Worm (Caenorhabditis elegans) whole organism, late embryonic: Measurements from ENCODE around the gene F19H6.6.

ENCODE experiments used
- C08G9.2 ChIP-seq: sonication (generic microtip); optimal IDR thresholded peaks from 2 replicates; lab custom pipeline; 2016; ENCODE audit warnings: mild to moderate bottlenecking, missing genetic modification characterization, moderate library complexity, missing compliant biosample characterization
- C38D4.7 ChIP-seq: fragments of 200-800 bp; sonication (Bioruptor generic); optimal IDR thresholded peaks from 2 replicates; lab custom pipeline; 2018; ENCODE audit warnings: mild to moderate bottlenecking, missing genetic modification characterization, moderate library complexity, missing compliant biosample characterization
- F13H6.1 ChIP-seq: sonication (generic microtip); optimal IDR thresholded peaks from 2 replicates; lab custom pipeline; 2016; ENCODE audit warnings: missing genetic modification characterization, missing compliant biosample characterization
- K09A11.1 ChIP-seq: sonication (generic microtip); optimal IDR thresholded peaks from 2 replicates; lab custom pipeline; 2017; ENCODE audit warnings: antibody characterized with exemption, mild to moderate bottlenecking, missing genetic modification characterization, missing compliant biosample characterization; ENCODE audit not compliant: insufficient read depth
- Y22D7AL.16 ChIP-seq: sonication (generic microtip); optimal IDR thresholded peaks from 2 replicates; lab custom pipeline; 2016; ENCODE audit warnings: missing genetic modification characterization, missing compliant biosample characterization
- ama-1 ChIP-seq: fragments of 150-350 bp; optimal IDR thresholded peaks from 2 replicates; lab custom pipeline; 2014
- ceh-14 ChIP-seq: sonication (generic microtip); optimal IDR thresholded peaks from 2 replicates; lab custom pipeline; 2016; ENCODE audit warnings: missing genotype, missing genetic modification characterization, missing compliant biosample characterization
- ceh-18 ChIP-seq: sonication (generic microtip); optimal IDR thresholded peaks from 2 replicates; lab custom pipeline; 2016; ENCODE audit warnings: missing genetic modification characterization, missing compliant biosample characterization
- ceh-19 ChIP-seq: fragments of 200-800 bp; sonication (Bioruptor generic); optimal IDR thresholded peaks from 2 replicates; lab custom pipeline; 2018; ENCODE audit warnings: mild to moderate bottlenecking, missing genetic modification characterization, missing compliant biosample characterization
- ceh-2 ChIP-seq: sonication (generic microtip); optimal IDR thresholded peaks from 2 replicates; lab custom pipeline; 2016; ENCODE audit warnings: missing genotype, missing genetic modification characterization, missing compliant biosample characterization
- ceh-22 ChIP-seq: sonication (generic microtip); optimal IDR thresholded peaks from 2 replicates; lab custom pipeline; 2017; ENCODE audit warnings: missing biosample characterization, missing genetic modification characterization
- ceh-31 ChIP-seq: sonication (generic microtip); optimal IDR thresholded peaks from 2 replicates; lab custom pipeline; 2016; ENCODE audit warnings: missing genetic modification characterization, missing compliant biosample characterization
- ceh-34 ChIP-seq: sonication (generic microtip); optimal IDR thresholded peaks from 2 replicates; lab custom pipeline; 2016; ENCODE audit warnings: mild to moderate bottlenecking, missing genetic modification characterization, missing compliant biosample characterization
- ceh-48 ChIP-seq: sonication (generic microtip); optimal IDR thresholded peaks from 2 replicates; lab custom pipeline; 2016; ENCODE audit warnings: missing genetic modification characterization, inconsistent platforms, missing compliant biosample characterization
- ceh-6 ChIP-seq: fragments of 200-800 bp; sonication (Bioruptor generic); optimal IDR thresholded peaks from 2 replicates; lab custom pipeline; 2018; ENCODE audit warnings: mild to moderate bottlenecking, missing genetic modification characterization, missing compliant biosample characterization
- ceh-9 ChIP-seq: sonication (generic microtip); optimal IDR thresholded peaks from 2 replicates; lab custom pipeline; 2016; ENCODE audit warnings: mild to moderate bottlenecking, missing genetic modification characterization, inconsistent platforms, missing compliant biosample characterization
- che-1 ChIP-seq: sonication (generic microtip); optimal IDR thresholded peaks from 2 replicates; lab custom pipeline; 2016; ENCODE audit warnings: mild to moderate bottlenecking, missing genetic modification characterization, missing compliant biosample characterization
- dmd-4 ChIP-seq: sonication (generic microtip); optimal IDR thresholded peaks from 2 replicates; lab custom pipeline; 2016; ENCODE audit warnings: borderline replicate concordance, missing genetic modification characterization, missing compliant biosample characterization
- dve-1 ChIP-seq: sonication (generic microtip); optimal IDR thresholded peaks from 2 replicates; lab custom pipeline; 2017; ENCODE audit warnings: antibody characterized with exemption, mild to moderate bottlenecking, missing genetic modification characterization, missing compliant biosample characterization
- elt-2 ChIP-seq: sonication (generic microtip); optimal IDR thresholded peaks from 2 replicates; lab custom pipeline; 2016; ENCODE audit warnings: missing genetic modification reagents, missing genetic modification characterization, missing compliant biosample characterization
- elt-4 ChIP-seq: sonication (generic microtip); optimal IDR thresholded peaks from 2 replicates; lab custom pipeline; 2016; ENCODE audit warnings: missing genetic modification characterization, missing compliant biosample characterization
- ets-4 ChIP-seq: sonication (generic microtip); optimal IDR thresholded peaks from 2 replicates; lab custom pipeline; 2016; ENCODE audit warnings: missing genetic modification characterization, missing compliant biosample characterization
- fax-1 ChIP-seq: sonication (generic microtip); optimal IDR thresholded peaks from 2 replicates; lab custom pipeline; 2016; ENCODE audit warnings: missing genotype, missing genetic modification characterization, missing compliant biosample characterization
- hlh-15 ChIP-seq: sonication (generic microtip); optimal IDR thresholded peaks from 2 replicates; lab custom pipeline; 2016; ENCODE audit warnings: missing genetic modification characterization, missing compliant biosample characterization
- hlh-30 ChIP-seq: sonication (generic microtip); optimal IDR thresholded peaks from 2 replicates; lab custom pipeline; 2017; ENCODE audit warnings: antibody characterized with exemption, missing genetic modification characterization, missing compliant biosample characterization; ENCODE audit not compliant: insufficient read depth
- hlh-6 ChIP-seq: sonication (generic microtip); optimal IDR thresholded peaks from 2 replicates; lab custom pipeline; 2016; ENCODE audit warnings: missing genotype, missing genetic modification characterization, missing compliant biosample characterization
- mec-3 ChIP-seq: sonication (generic microtip); optimal IDR thresholded peaks from 2 replicates; lab custom pipeline; 2016; ENCODE audit warnings: borderline replicate concordance, missing genetic modification characterization, missing compliant biosample characterization
- nhr-11 ChIP-seq: fragments of 150-350 bp; optimal IDR thresholded peaks from 2 replicates; lab custom pipeline; 2014; ENCODE audit warnings: missing biosample characterization, missing genetic modification characterization
- nhr-232 ChIP-seq: sonication (generic microtip); optimal IDR thresholded peaks from 2 replicates; lab custom pipeline; 2016; ENCODE audit warnings: missing genetic modification characterization, missing compliant biosample characterization
- npax-4 ChIP-seq: sonication (generic microtip); optimal IDR thresholded peaks from 2 replicates; lab custom pipeline; 2016; ENCODE audit warnings: missing genetic modification characterization, missing compliant biosample characterization
- odd-2 ChIP-seq: sonication (generic microtip); optimal IDR thresholded peaks from 2 replicates; lab custom pipeline; 2017; ENCODE audit warnings: antibody characterized with exemption, mild to moderate bottlenecking, missing genetic modification characterization, missing compliant biosample characterization
- pag-3 ChIP-seq: sonication (generic microtip); optimal IDR thresholded peaks from 2 replicates; lab custom pipeline; 2016; ENCODE audit warnings: missing compliant biosample characterization, missing genetic modification characterization, borderline replicate concordance
- pat-9 ChIP-seq: fragments of 200-800 bp; sonication (Bioruptor generic); optimal IDR thresholded peaks from 2 replicates; lab custom pipeline; 2018; ENCODE audit warnings: mild to moderate bottlenecking, missing genetic modification characterization, moderate library complexity, missing compliant biosample characterization
- pax-1 ChIP-seq: fragments of 150-350 bp; optimal IDR thresholded peaks from 2 replicates; lab custom pipeline; 2014; ENCODE audit warnings: missing biosample characterization, missing genetic modification characterization
- pha-4 ChIP-seq: fragments of 150-350 bp; optimal IDR thresholded peaks from 2 replicates; lab custom pipeline; 2018; ENCODE audit warnings: missing biosample characterization, missing genetic modification reagents, missing genetic modification characterization
- pros-1 ChIP-seq: fragments of 150-350 bp; optimal IDR thresholded peaks from 2 replicates; lab custom pipeline; 2014; ENCODE audit warnings: missing biosample characterization, missing genetic modification reagents, missing genetic modification characterization
- sdc-2 ChIP-seq: sonication (generic microtip); optimal IDR thresholded peaks from 2 replicates; lab custom pipeline; 2016; ENCODE audit warnings: missing genotype, missing genetic modification characterization, missing compliant biosample characterization
- sox-2 ChIP-seq: fragments of 200-800 bp; sonication (Bioruptor generic); IDR thresholded peaks from 2 replicates; pipeline ENCODE4 v1.3.6; 2022; ENCODE audit warnings: missing genetic modification reagents, missing genetic modification characterization, missing compliant biosample characterization
- syd-9 ChIP-seq: sonication (generic microtip); optimal IDR thresholded peaks from 2 replicates; lab custom pipeline; 2016; ENCODE audit warnings: mild to moderate bottlenecking, missing genetic modification characterization, moderate library complexity, missing compliant biosample characterization
- tbx-7 ChIP-seq: sonication (generic microtip); optimal IDR thresholded peaks from 2 replicates; lab custom pipeline; 2016; ENCODE audit warnings: missing genotype, missing genetic modification characterization, missing compliant biosample characterization
- ttx-3 ChIP-seq: sonication (generic microtip); optimal IDR thresholded peaks from 2 replicates; lab custom pipeline; 2016; ENCODE audit warnings: missing genetic modification reagents, missing genetic modification characterization, missing compliant biosample characterization
- unc-42 ChIP-seq: sonication (generic microtip); optimal IDR thresholded peaks from 2 replicates; lab custom pipeline; 2016; ENCODE audit warnings: missing genotype, missing genetic modification characterization, missing compliant biosample characterization
- unc-55 ChIP-seq: sonication (generic microtip); optimal IDR thresholded peaks from 2 replicates; lab custom pipeline; 2017; ENCODE audit warnings: missing biosample characterization, missing genetic modification reagents, missing genetic modification characterization
- unc-86 ChIP-seq: sonication (generic microtip); optimal IDR thresholded peaks from 2 replicates; lab custom pipeline; 2016; ENCODE audit warnings: missing genetic modification characterization, missing compliant biosample characterization
- zip-5 ChIP-seq: sonication (generic microtip); optimal IDR thresholded peaks from 2 replicates; lab custom pipeline; 2016; ENCODE audit warnings: missing genetic modification characterization, missing compliant biosample characterization
- ztf-16 ChIP-seq: sonication (generic microtip); optimal IDR thresholded peaks from 2 replicates; lab custom pipeline; 2017; ENCODE audit warnings: missing genetic modification characterization, missing compliant biosample characterization

The F19H6.6 gene

DNA sequence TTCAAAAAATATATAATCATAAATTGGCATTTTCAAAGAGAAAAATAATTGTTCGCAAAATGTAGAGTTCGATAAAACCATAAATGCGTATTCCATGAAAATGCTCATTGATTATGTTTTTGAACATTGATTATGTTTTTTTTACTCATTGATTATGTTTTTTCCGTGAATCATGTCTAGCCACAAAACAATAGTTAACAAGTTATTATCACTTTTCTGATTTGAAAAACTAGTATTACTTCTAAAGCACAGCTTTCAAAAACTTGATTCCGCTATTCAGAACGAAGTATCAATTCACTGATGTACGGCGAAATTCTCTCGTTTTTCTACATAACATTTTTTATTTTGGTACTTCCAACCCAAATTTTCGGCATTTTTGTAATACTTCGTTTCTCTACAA, 24.8 kb upstream of the F19H6.6 start, which contains the start of gene srd-48:
srd-48 (plus strand) TSS at position 301 of the 400 bp plus-strand sequence.
- TF ChIP-seq unc-86 (no peak), elt-4 (tag; lab: Kevin White, UChicago) (no peak), syd-9 (tag; lab: Kevin White, UChicago) (no peak), ttx-3 (no peak), npax-4 (tag; lab: Kevin White, UChicago) (no peak), ama-1 (lab: Kevin White, UChicago) (no peak), tbx-7 (tag; lab: Kevin White, UChicago) (no peak), ceh-48 (tag; lab: Kevin White, UChicago) (no peak), ceh-14 (tag; lab: Kevin White, UChicago) (no peak), C08G9.2 (tag; lab: Kevin White, UChicago) (no peak), pros-1 (no peak), K09A11.1 (no peak), ets-4 (tag; lab: Kevin White, UChicago) (no peak), F13H6.1 (tag; lab: Kevin White, UChicago) (no peak), ceh-6 (GFP tag; lab: Kevin White, UChicago) (no peak), ceh-31 (tag; lab: Kevin White, UChicago) (no peak), nhr-232 (tag; lab: Kevin White, UChicago) (no peak), sox-2 (GFP tag; lab: Robert Waterston, UW) (no peak), pag-3 (no peak), dve-1 (no peak)

ce11 chrX:12337846-12338490, 22.7 kb upstream of the F19H6.6 start, which contains the start of gene srd-44:
TSS of gene srd-44 (plus strand) at chrX:12338440.
- peak; percentile 9 for TF ChIP-seq sdc-2 (tag; lab: Kevin White, UChicago)
- no peak for TF ChIP-seq mec-3 (tag; lab: Kevin White, UChicago)
- TF ChIP-seq pros-1 = no peak
- no peak for TF ChIP-seq ceh-22 (tag; lab: Kevin White, UChicago)
- TF ChIP-seq sox-2 (GFP tag; lab: Robert Waterston, UW) = no peak
- no peak for TF ChIP-seq npax-4 (tag; lab: Kevin White, UChicago)
- no peak for TF ChIP-seq unc-86
- TF ChIP-seq unc-42 (tag; lab: Kevin White, UChicago) = no peak
- TF ChIP-seq ceh-48 (tag; lab: Kevin White, UChicago) = no peak
- TF ChIP-seq zip-5 (tag; lab: Kevin White, UChicago) = no peak
- TF ChIP-seq dve-1 = no peak
- no peak for TF ChIP-seq Y22D7AL.16
- no peak for TF ChIP-seq hlh-6 (tag; lab: Kevin White, UChicago)
- no peak for TF ChIP-seq ztf-16 (tag; lab: Kevin White, UChicago)
- TF ChIP-seq che-1 = peak; percentile 42
- no peak for TF ChIP-seq ceh-19
- no peak for TF ChIP-seq fax-1 (tag; lab: Kevin White, UChicago)
- TF ChIP-seq C38D4.7 (GFP tag; lab: Kevin White, UChicago) = no peak
- TF ChIP-seq ceh-9 (tag; lab: Kevin White, UChicago) = no peak
- no peak for TF ChIP-seq ceh-34 (tag; lab: Kevin White, UChicago)
- TF ChIP-seq dmd-4 (tag; lab: Kevin White, UChicago) = no peak
- peak; percentile 23 for TF ChIP-seq ttx-3
- no peak for TF ChIP-seq pha-4
- TF ChIP-seq unc-55 (GFP tag; lab: Kevin White, UChicago) = no peak
- peak; percentile 27 for TF ChIP-seq elt-2 (tag; lab: Kevin White, UChicago)

- TF ChIP-seq nhr-11 (tag; lab: Kevin White, UChicago) (no peak), pat-9 (tag; lab: Kevin White, UChicago) (no peak), zip-5 (tag; lab: Kevin White, UChicago) (no peak), ceh-2 (no peak), pros-1 (no peak), ceh-22 (tag; lab: Kevin White, UChicago) (no peak), sox-2 (GFP tag; lab: Robert Waterston, UW) (no peak), hlh-15 (tag; lab: Kevin White, UChicago) (no peak), odd-2 (tag; lab: Kevin White, UChicago) (no peak), syd-9 (tag; lab: Kevin White, UChicago) (no peak), pax-1 (tag; lab: Kevin White, UChicago) (no peak), hlh-30 (tag; lab: Kevin White, UChicago) (no peak), nhr-232 (tag; lab: Kevin White, UChicago) (no peak), ama-1 (lab: Kevin White, UChicago) (no peak), ceh-18 (tag; lab: Kevin White, UChicago) (no peak)
These were observed 19.3 kb upstream of the F19H6.6 start, which contains the start of gene zig-2 for ce11 chrX:12341338-12341737. TSS of gene zig-2 (minus strand) at chrX:12341438.
